Fruit fly (Drosophila melanogaster) whole organism, prepupa: Measurements from ENCODE around the gene nanos.

Source experiments
- Blimp-1 ChIP-seq: fragments of 200-800 bp; sonication (Bioruptor generic); optimal IDR thresholded peaks from 3 replicates; lab custom pipeline; 2017; ENCODE audit warnings: missing biosample characterization, missing genetic modification characterization, mild to moderate bottlenecking, moderate library complexity, missing genetic modification reagents
- CG10669 ChIP-seq: fragments of 200-800 bp; sonication (Bioruptor generic); optimal IDR thresholded peaks from 3 replicates; lab custom pipeline; 2018; ENCODE audit warnings: missing biosample characterization, mild to moderate bottlenecking, missing genetic modification characterization, moderate library complexity
- CG11294 ChIP-seq: fragments of 200-800 bp; sonication (Bioruptor generic); IDR thresholded peaks from 2 replicates; pipeline ENCODE4 v1.3.6; 2022; ENCODE audit warnings: missing biosample characterization, missing genetic modification characterization
- CG11762 ChIP-seq: fragments of 200-800 bp; sonication (Bioruptor generic); optimal IDR thresholded peaks from 3 replicates; lab custom pipeline; 2016; ENCODE audit warnings: missing biosample characterization, missing genetic modification characterization; ENCODE audit not compliant: insufficient read depth
- CG11902 ChIP-seq: fragments of 200-800 bp; sonication (Bioruptor generic); optimal IDR thresholded peaks from 3 replicates; lab custom pipeline; 2016; ENCODE audit warnings: missing biosample characterization, missing genetic modification characterization
- CG1621 ChIP-seq: fragments of 200-800 bp; sonication (Bioruptor generic); optimal IDR thresholded peaks from 3 replicates; lab custom pipeline; 2018; ENCODE audit warnings: missing biosample characterization, mild to moderate bottlenecking, missing genetic modification characterization
- CG3032 ChIP-seq: fragments of 200-800 bp; optimal IDR thresholded peaks from 2 replicates; lab custom pipeline; 2019; ENCODE audit warnings: missing biosample characterization, mild to moderate bottlenecking, missing genetic modification characterization, moderate library complexity
- CG31627 ChIP-seq: fragments of 200-800 bp; sonication (Bioruptor generic); optimal IDR thresholded peaks from 3 replicates; lab custom pipeline; 2016; ENCODE audit warnings: missing biosample characterization, missing genetic modification characterization
- CG32006 ChIP-seq: fragments of 200-800 bp; sonication (Bioruptor generic); optimal IDR thresholded peaks from 3 replicates; lab custom pipeline; 2017; ENCODE audit warnings: missing biosample characterization, mild to moderate bottlenecking, missing genetic modification characterization
- CG34406 ChIP-seq: fragments of 200-800 bp; sonication (Bioruptor generic); optimal IDR thresholded peaks from 3 replicates; lab custom pipeline; 2016; ENCODE audit warnings: missing biosample characterization, missing genetic modification characterization
- CG3919 ChIP-seq: fragments of 200-800 bp; sonication (Bioruptor generic); optimal IDR thresholded peaks from 3 replicates; lab custom pipeline; 2016; ENCODE audit warnings: missing biosample characterization, missing genetic modification characterization
- CG4318 ChIP-seq: fragments of 200-800 bp; sonication (Bioruptor generic); optimal IDR thresholded peaks from 3 replicates; lab custom pipeline; 2017; ENCODE audit warnings: missing biosample characterization, mild to moderate bottlenecking, missing genetic modification characterization
- CG6163 ChIP-seq: fragments of 200-800 bp; sonication (Bioruptor generic); IDR thresholded peaks from 3 replicates; pipeline ENCODE4 v1.3.6; 2022; ENCODE audit warnings: missing biosample characterization, missing genetic modification characterization
- CG6276 ChIP-seq: fragments of 200-800 bp; sonication (Bioruptor generic); optimal IDR thresholded peaks from 2 replicates; lab custom pipeline; 2017; ENCODE audit warnings: missing biosample characterization, mild to moderate bottlenecking, missing genetic modification characterization
- CG6792 ChIP-seq: fragments of 200-800 bp; sonication (Bioruptor generic); optimal IDR thresholded peaks from 3 replicates; lab custom pipeline; 2016; ENCODE audit warnings: missing biosample characterization, missing genetic modification characterization
- CG6808 ChIP-seq: fragments of 200-800 bp; sonication (Bioruptor generic); optimal IDR thresholded peaks from 3 replicates; lab custom pipeline; 2017; ENCODE audit warnings: missing biosample characterization, missing genetic modification characterization, mild to moderate bottlenecking, moderate library complexity, missing genetic modification reagents
- CG6854 ChIP-seq: fragments of 200-800 bp; sonication (Bioruptor generic); optimal IDR thresholded peaks from 2 replicates; lab custom pipeline; 2017; ENCODE audit warnings: missing biosample characterization, mild to moderate bottlenecking, missing genetic modification characterization
- CG7368 ChIP-seq: fragments of 200-800 bp; sonication (Bioruptor generic); optimal IDR thresholded peaks from 3 replicates; lab custom pipeline; 2016; ENCODE audit warnings: missing biosample characterization, missing genetic modification characterization
- CG8119 ChIP-seq: fragments of 200-800 bp; sonication (Bioruptor generic); IDR thresholded peaks from 3 replicates; pipeline ENCODE4 v1.3.6; 2022; ENCODE audit warnings: missing biosample characterization, missing genetic modification characterization
- CG8319 ChIP-seq: fragments of 200-800 bp; sonication (Bioruptor generic); optimal IDR thresholded peaks from 3 replicates; lab custom pipeline; 2016; ENCODE audit warnings: missing biosample characterization, missing genetic modification characterization
- CG8632 ChIP-seq: fragments of 200-800 bp; sonication (Bioruptor generic); optimal IDR thresholded peaks from 3 replicates; lab custom pipeline; 2016; ENCODE audit warnings: missing biosample characterization, missing genetic modification characterization
- CG9139 ChIP-seq: fragments of 200-800 bp; sonication (Bioruptor generic); optimal IDR thresholded peaks from 3 replicates; lab custom pipeline; 2017; ENCODE audit warnings: missing biosample characterization, mild to moderate bottlenecking, missing genetic modification characterization
- Eip75B ChIP-seq: fragments of 200-800 bp; sonication (Bioruptor generic); optimal IDR thresholded peaks from 3 replicates; lab custom pipeline; 2016; ENCODE audit warnings: missing biosample characterization, missing genetic modification characterization
- Eip78C ChIP-seq: fragments of 200-800 bp; sonication (Bioruptor generic); peaks from one replicate; lab custom pipeline; 2016; ENCODE audit warnings: missing biosample characterization, missing genetic modification characterization
- Eip93F ChIP-seq: fragments of 200-800 bp; sonication (Bioruptor generic); optimal IDR thresholded peaks from 2 replicates; lab custom pipeline; 2016; ENCODE audit warnings: missing biosample characterization, mild to moderate bottlenecking, missing genetic modification characterization
- Ets21C ChIP-seq: fragments of 200-800 bp; sonication (Bioruptor generic); optimal IDR thresholded peaks from 3 replicates; lab custom pipeline; 2016; ENCODE audit warnings: missing biosample characterization, missing genetic modification characterization
- Hr38 ChIP-seq: sonication (Bioruptor generic); optimal IDR thresholded peaks from 2 replicates; lab custom pipeline; 2016; ENCODE audit warnings: missing biosample characterization, missing genetic modification characterization
- Hr39 ChIP-seq: fragments of 200-800 bp; sonication (Bioruptor generic); optimal IDR thresholded peaks from 2 replicates; lab custom pipeline; 2016; ENCODE audit warnings: missing biosample characterization, missing genetic modification characterization
- Hr4 ChIP-seq: fragments of 200-800 bp; sonication (Bioruptor generic); optimal IDR thresholded peaks from 3 replicates; lab custom pipeline; 2016; ENCODE audit warnings: missing biosample characterization, missing genetic modification characterization
- Lpt ChIP-seq: fragments of 200-800 bp; sonication (Bioruptor generic); optimal IDR thresholded peaks from 3 replicates; lab custom pipeline; 2016; ENCODE audit warnings: missing biosample characterization, missing genetic modification characterization
- Met ChIP-seq: fragments of 200-800 bp; sonication (Bioruptor generic); optimal IDR thresholded peaks from 3 replicates; lab custom pipeline; 2016; ENCODE audit warnings: missing biosample characterization, missing genetic modification characterization
- OdsH ChIP-seq: fragments of 200-800 bp; sonication (Bioruptor generic); optimal IDR thresholded peaks from 3 replicates; lab custom pipeline; 2016; ENCODE audit warnings: missing biosample characterization, missing genetic modification characterization
- Smox ChIP-seq: fragments of 200-800 bp; sonication (Bioruptor generic); optimal IDR thresholded peaks from 3 replicates; lab custom pipeline; 2016; ENCODE audit warnings: missing biosample characterization, missing genetic modification characterization
- Sox102F ChIP-seq: fragments of 200-800 bp; sonication (Bioruptor generic); optimal IDR thresholded peaks from 2 replicates; lab custom pipeline; 2016; ENCODE audit warnings: missing biosample characterization, mild to moderate bottlenecking, missing genetic modification characterization
- acj6 ChIP-seq: fragments of 200-800 bp; sonication (Bioruptor generic); optimal IDR thresholded peaks from 3 replicates; lab custom pipeline; 2016; ENCODE audit warnings: missing biosample characterization, missing genetic modification characterization
- dac ChIP-seq: fragments of 200-800 bp; sonication (Bioruptor generic); optimal IDR thresholded peaks from 2 replicates; lab custom pipeline; 2017; ENCODE audit warnings: missing biosample characterization, mild to moderate bottlenecking, missing genetic modification characterization
- eg ChIP-seq: fragments of 200-800 bp; sonication (Bioruptor generic); IDR thresholded peaks from 3 replicates; pipeline ENCODE4 v1.3.6; 2022; ENCODE audit warnings: missing biosample characterization, missing genetic modification characterization
- fd59A ChIP-seq: fragments of 200-800 bp; sonication (Bioruptor generic); optimal IDR thresholded peaks from 2 replicates; lab custom pipeline; 2017; ENCODE audit warnings: missing biosample characterization, mild to moderate bottlenecking, missing genetic modification characterization, missing genetic modification reagents
- fd85E ChIP-seq: fragments of 200-800 bp; sonication (Bioruptor generic); optimal IDR thresholded peaks from 3 replicates; lab custom pipeline; 2016; ENCODE audit warnings: missing biosample characterization, missing genetic modification characterization
- lz ChIP-seq: fragments of 200-800 bp; sonication (Bioruptor generic); optimal IDR thresholded peaks from 3 replicates; lab custom pipeline; 2016; ENCODE audit warnings: missing biosample characterization, missing genetic modification characterization
- net ChIP-seq: fragments of 200-800 bp; sonication (Bioruptor generic); optimal IDR thresholded peaks from 3 replicates; lab custom pipeline; 2016; ENCODE audit warnings: missing biosample characterization, missing genetic modification characterization
- spab ChIP-seq: fragments of 200-800 bp; sonication (Bioruptor generic); optimal IDR thresholded peaks from 2 replicates; lab custom pipeline; 2017; ENCODE audit warnings: missing biosample characterization, mild to moderate bottlenecking, missing genetic modification characterization, missing genetic modification reagents
- svp ChIP-seq: fragments of 200-800 bp; sonication (Bioruptor generic); peaks from one replicate; lab custom pipeline; 2016; ENCODE audit warnings: missing biosample characterization, missing genetic modification characterization
- topi ChIP-seq: fragments of 200-800 bp; sonication (Bioruptor generic); optimal IDR thresholded peaks from 3 replicates; lab custom pipeline; 2016; ENCODE audit warnings: missing biosample characterization, missing genetic modification characterization
- vri ChIP-seq: fragments of 200-800 bp; sonication (Bioruptor generic); optimal IDR thresholded peaks from 3 replicates; lab custom pipeline; 2016; ENCODE audit warnings: missing biosample characterization, mild to moderate bottlenecking, missing genetic modification characterization

nanos gene

DNA sequence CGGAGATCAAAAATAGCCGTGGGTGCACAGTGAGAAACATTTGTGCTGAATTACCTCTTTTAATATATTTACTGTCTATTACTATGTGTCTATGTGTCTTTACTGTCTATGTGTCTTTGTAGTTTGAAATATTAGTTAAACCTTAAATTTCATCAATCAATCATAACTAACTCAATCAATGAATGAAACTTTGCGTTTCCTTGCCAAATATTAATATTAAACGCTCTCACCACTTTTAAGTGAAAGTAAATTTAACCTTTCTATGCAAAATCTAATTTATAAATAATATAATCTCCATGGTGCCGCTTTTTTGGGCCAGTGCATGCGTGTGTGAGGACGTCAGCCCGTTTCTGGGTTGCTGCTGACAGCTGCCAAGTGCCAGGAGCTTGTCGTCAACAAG lies 24.2 kb downstream of the nanos start (continued):
- TF ChIP-seq CG11902 (GFP tag; lab: Kevin White, UChicago): peak; percentile 50
- peak; percentile 70 for TF ChIP-seq acj6 (GFP tag; lab: Kevin White, UChicago)
- peak; percentile 65 for TF ChIP-seq svp (GFP tag; lab: Kevin White, UChicago)
- TF ChIP-seq Ets21C: peak; percentile 31
- TF ChIP-seq CG31627 (GFP tag; lab: Kevin White, UChicago): peak; percentile 61
- peak; percentile 93 for TF ChIP-seq Eip78C (GFP tag; lab: Kevin White, UChicago)
- peak; percentile 83 for TF ChIP-seq CG8119 (GFP tag; lab: Robert Waterston, UW)
- TF ChIP-seq CG11294 (GFP tag; lab: Robert Waterston, UW): peak; percentile 47
- peak; percentile 35 for TF ChIP-seq CG9139 (GFP tag; lab: Kevin White, UChicago)
- no peak for TF ChIP-seq Blimp-1 (GFP tag; lab: Kevin White, UChicago)
- TF ChIP-seq Smox (GFP tag; lab: Kevin White, UChicago): peak; percentile 67
- peak; percentile 85 for TF ChIP-seq CG4318 (GFP tag; lab: Kevin White, UChicago)
- TF ChIP-seq OdsH (GFP tag; lab: Kevin White, UChicago): peak; percentile 83
- TF ChIP-seq lz (GFP tag; lab: Kevin White, UChicago): peak; percentile 59
- peak; percentile 57 for TF ChIP-seq CG6163 (GFP tag; lab: Robert Waterston, UW)
- TF ChIP-seq Lpt (GFP tag; lab: Kevin White, UChicago): peak; percentile 82

DNA sequence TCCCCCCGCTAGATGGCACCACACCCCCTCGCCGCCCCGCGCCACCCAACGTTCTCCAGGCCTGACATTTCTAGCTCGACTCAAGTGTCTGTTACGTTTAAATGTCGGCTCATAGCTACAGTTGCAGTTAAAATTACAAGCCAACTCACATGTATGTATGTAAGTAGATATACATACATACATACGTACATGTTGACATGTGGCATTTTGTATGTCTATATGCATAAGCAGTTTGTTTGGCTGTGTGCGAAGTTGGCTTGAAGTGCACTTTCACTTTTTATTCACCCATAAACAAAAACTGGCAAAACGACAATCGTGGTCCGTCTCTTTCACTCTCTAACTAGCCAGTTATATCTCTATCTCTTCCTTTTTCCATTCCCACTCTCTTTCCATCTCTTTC lies 25.8 kb downstream of the nanos start:
- TF ChIP-seq CG11902 (GFP tag; lab: Kevin White, UChicago): no peak
- TF ChIP-seq OdsH (GFP tag; lab: Kevin White, UChicago): no peak
- peak; percentile 23; the same call in 1 of the 3 replicates for TF ChIP-seq CG8119 (GFP tag; lab: Robert Waterston, UW)
- TF ChIP-seq Lpt (GFP tag; lab: Kevin White, UChicago): peak; percentile 38
- TF ChIP-seq Blimp-1 (GFP tag; lab: Kevin White, UChicago): peak; percentile 72
- peak; percentile 55 for TF ChIP-seq Eip78C (GFP tag; lab: Kevin White, UChicago)
- TF ChIP-seq, all 60 proteins: peak for 4

DNA sequence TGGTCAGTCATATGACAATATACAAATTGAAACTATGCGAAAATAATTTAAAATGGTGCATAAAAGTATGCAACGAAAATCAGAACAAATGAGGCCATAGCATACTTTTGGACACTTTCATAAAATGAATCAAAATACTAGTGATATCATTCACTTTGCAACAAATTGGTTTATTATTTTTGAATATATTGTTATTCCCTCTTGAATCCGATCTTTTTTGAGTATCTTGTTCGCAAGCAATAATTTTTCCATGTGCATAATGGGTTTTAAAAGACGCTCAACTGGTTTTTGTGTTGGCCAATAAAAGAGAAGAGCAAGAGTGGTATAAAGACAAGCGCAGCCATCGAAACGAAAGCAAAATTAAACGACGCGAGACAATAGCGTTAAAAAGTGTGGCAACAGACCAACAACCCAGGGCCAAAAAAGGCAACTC lies 30.7 kb downstream of the nanos start:
- peak; percentile 84 for TF ChIP-seq CG10669 (GFP tag; lab: Kevin White, UChicago)
- TF ChIP-seq fd59A (GFP tag; lab: Kevin White, UChicago): peak; percentile 86
- TF ChIP-seq Blimp-1 (GFP tag; lab: Kevin White, UChicago): peak; percentile 78
- TF ChIP-seq OdsH (GFP tag; lab: Kevin White, UChicago): peak; percentile 83
- no peak for TF ChIP-seq CG6163 (GFP tag; lab: Robert Waterston, UW)
- peak; percentile 90 for TF ChIP-seq Eip78C (GFP tag; lab: Kevin White, UChicago)
- TF ChIP-seq Lpt (GFP tag; lab: Kevin White, UChicago): peak; percentile 85
- peak; percentile 77 for TF ChIP-seq CG6276 (GFP tag; lab: Kevin White, UChicago)
- TF ChIP-seq CG34406 (GFP tag; lab: Kevin White, UChicago): peak; percentile 80
- TF ChIP-seq Eip75B (GFP tag; lab: Kevin White, UChicago): peak; percentile 72
- TF ChIP-seq CG6792 (GFP tag; lab: Kevin White, UChicago): peak; percentile 82
- peak; percentile 68 for TF ChIP-seq CG1621
- TF ChIP-seq CG32006 (GFP tag; lab: Kevin White, UChicago): peak; percentile 94
- TF ChIP-seq vri (GFP tag; lab: Kevin White, UChicago): peak; percentile 76
- TF ChIP-seq Smox (GFP tag; lab: Kevin White, UChicago): peak; percentile 85
- TF ChIP-seq spab (GFP tag; lab: Kevin White, UChicago): peak; percentile 61
- TF ChIP-seq CG6854 (GFP tag; lab: Kevin White, UChicago): peak; percentile 78
- TF ChIP-seq Hr39: peak; percentile 84
- TF ChIP-seq dac (GFP tag; lab: Kevin White, UChicago): peak; percentile 58
- peak; percentile 81 for TF ChIP-seq topi
- TF ChIP-seq CG8632 (GFP tag; lab: Kevin White, UChicago): peak; percentile 76
- no peak for TF ChIP-seq CG9139 (GFP tag; lab: Kevin White, UChicago)
- TF ChIP-seq CG3919 (GFP tag; lab: Kevin White, UChicago): peak; percentile 90
- no peak for TF ChIP-seq Hr38
- TF ChIP-seq CG6808: peak; percentile 84
- peak; percentile 59 for TF ChIP-seq CG11902 (GFP tag; lab: Kevin White, UChicago)
- TF ChIP-seq fd85E (GFP tag; lab: Kevin White, UChicago): peak; percentile 56
- TF ChIP-seq Eip93F: no peak
- peak; percentile 89 for TF ChIP-seq Met
- peak; percentile 84 for TF ChIP-seq net (GFP tag; lab: Kevin White, UChicago)
- peak; percentile 73 for TF ChIP-seq CG7368 (GFP tag; lab: Kevin White, UChicago)
- peak; percentile 88 for TF ChIP-seq CG31627 (GFP tag; lab: Kevin White, UChicago)
- TF ChIP-seq Hr4: peak; percentile 88
- TF ChIP-seq CG3032 (tag; lab: Kevin White, UChicago): peak; percentile 76
- TF ChIP-seq Sox102F: peak; percentile 87
- peak; percentile 66 for TF ChIP-seq CG11762
- peak; percentile 63 for TF ChIP-seq CG8319 (GFP tag; lab: Kevin White, UChicago)
- TF ChIP-seq CG8119 (GFP tag; lab: Robert Waterston, UW): peak; percentile 87
- TF ChIP-seq eg: peak; percentile 54; the same call in 1 of the 3 replicates
